Fruit fly (Drosophila melanogaster): ENCODE results near the gene Rcd-1.
A peak's percentile ranks its signal among the peaks of the same experiment; 100 is the strongest.

Rcd-1 gene

DNA sequence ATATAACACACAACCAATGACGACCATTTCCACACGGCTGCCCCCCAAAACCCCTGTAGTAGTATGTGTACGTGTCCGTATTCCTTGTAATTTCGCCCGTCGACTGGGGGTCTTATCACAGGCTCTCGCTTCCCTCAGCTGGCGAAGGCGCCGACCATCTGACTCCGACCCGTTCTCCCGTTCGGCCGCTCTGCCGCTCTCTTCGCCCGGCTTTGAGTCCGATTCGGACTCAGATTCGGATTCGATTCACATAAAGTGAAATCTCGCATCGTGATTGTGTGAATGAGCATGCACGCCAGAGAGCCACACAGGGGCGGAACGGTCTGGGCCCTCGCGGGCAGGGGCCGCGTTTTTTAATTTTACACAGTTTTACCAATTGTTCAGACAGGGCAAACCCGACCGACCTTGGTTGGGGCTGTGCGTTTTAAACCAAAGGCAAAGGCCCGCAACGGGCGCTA lies 27.1 kb downstream of the Rcd-1 start (continued):
- TF ChIP-seq lov (optimal IDR thresholded peaks at IDR 0.05) (no peak), lov (GFP tag; IDR thresholded peaks at IDR 0.05) (no peak), Hsf (GFP tag; optimal IDR thresholded peaks at IDR 0.05) (peak; percentile 22), BtbVII (GFP tag; optimal IDR thresholded peaks at IDR 0.05) (no peak), CG6654 (GFP tag; optimal IDR thresholded peaks at IDR 0.05) (no peak), PHDP (tag; optimal IDR thresholded peaks at IDR 0.05) (no peak), btn (GFP tag; optimal IDR thresholded peaks at IDR 0.05) (no peak), Dad (GFP tag; optimal IDR thresholded peaks at IDR 0.05) (no peak), CG18599 (GFP tag; optimal IDR thresholded peaks at IDR 0.05) (peak; percentile 25), CG16863 (GFP tag; optimal IDR thresholded peaks at IDR 0.05) (peak; percentile 20), sd (tag; optimal IDR thresholded peaks at IDR 0.05) (no peak), CG33557 (GFP tag; optimal IDR thresholded peaks at IDR 0.05) (no peak), eve (GFP tag; optimal IDR thresholded peaks at IDR 0.05) (no peak), CG7556 (GFP tag; optimal IDR thresholded peaks at IDR 0.05) (no peak), pum (GFP tag; optimal IDR thresholded peaks at IDR 0.05) (peak; percentile 24), CG4820 (GFP tag; optimal IDR thresholded peaks at IDR 0.05) (no peak), CG10321 (GFP tag; IDR thresholded peaks at IDR 0.05) (no peak), zen (tag; optimal IDR thresholded peaks at IDR 0.05) (no peak), CG5245 (GFP tag; optimal IDR thresholded peaks at IDR 0.05) (no peak), Aef1 (GFP tag; IDR thresholded peaks at IDR 0.05) (peak; percentile 73), Hey (tag; optimal IDR thresholded peaks at IDR 0.05) (no peak), CG3995 (GFP tag; optimal IDR thresholded peaks at IDR 0.05) (no peak), CkIIα-i1 (GFP tag; IDR thresholded peaks at IDR 0.05) (no peak), CG32772 (GFP tag; IDR thresholded peaks at IDR 0.05) (peak; percentile 53; the same call in 1 of the 2 replicates), nerfin-1 (tag; optimal IDR thresholded peaks at IDR 0.05) (no peak), nom (GFP tag; optimal IDR thresholded peaks at IDR 0.05) (peak; percentile 24), CG13424 (tag; optimal IDR thresholded peaks at IDR 0.05) (peak; percentile 23), vfl (GFP tag; optimal IDR thresholded peaks at IDR 0.05) (no peak), tin (GFP tag; optimal IDR thresholded peaks at IDR 0.05) (peak; percentile 7), psq (GFP tag; optimal IDR thresholded peaks at IDR 0.05) (no peak), onecut (GFP tag; IDR thresholded peaks at IDR 0.05) (peak; percentile 31), CG9932 (GFP tag; IDR thresholded peaks at IDR 0.05) (peak; percentile 84), fd102C (GFP tag; optimal IDR thresholded peaks at IDR 0.05) (no peak), Mrtf (GFP tag; IDR thresholded peaks at IDR 0.05) (peak; percentile 47; the same call in 2 of the 3 replicates), Sry-δ (GFP tag; optimal IDR thresholded peaks at IDR 0.05) (no peak), grn (GFP tag; optimal IDR thresholded peaks at IDR 0.05) (peak; percentile 41), zfh1 (GFP tag; IDR thresholded peaks at IDR 0.05) (peak; percentile 55; the same call in 2 of the 3 replicates), ase (GFP tag; IDR thresholded peaks at IDR 0.05) (no peak), ap (GFP tag; IDR thresholded peaks at IDR 0.05) (no peak), HLH54F (GFP tag; optimal IDR thresholded peaks at IDR 0.05) (no peak), CG10431 (GFP tag; optimal IDR thresholded peaks at IDR 0.05) (no peak), aop (GFP tag; IDR thresholded peaks at IDR 0.05) (no peak), Atf6 (GFP tag; IDR thresholded peaks at IDR 0.05) (peak; percentile 25; the same call in 1 of the 2 replicates), Scr (GFP tag; IDR thresholded peaks at IDR 0.05; ENCODE audit: partially characterized antibody) (peak; percentile 42; the same call in 1 of the 2 replicates), ATbp (GFP tag; optimal IDR thresholded peaks at IDR 0.05) (no peak), gfzf (GFP tag; optimal IDR thresholded peaks at IDR 0.05) (no peak), bcd (GFP tag; optimal IDR thresholded peaks at IDR 0.05) (peak; percentile 23), knrl (GFP tag; IDR thresholded peaks at IDR 0.05; ENCODE audit: partially characterized antibody) (peak; percentile 64; the same call in 2 of the 3 replicates), esg (GFP tag; conservative IDR thresholded peaks at IDR 0.05) (no peak; the same call in 1 of the 2 replicates), chif (GFP tag; optimal IDR thresholded peaks at IDR 0.05) (peak in 1 of 2 experiments; percentile 8), D19B (GFP tag; optimal IDR thresholded peaks at IDR 0.05) (no peak)

All from whole organism, embryonic.